Fruit fly (Drosophila melanogaster) whole organism, embryonic: Measurements from ENCODE around the gene Fer2LCH.

Experiments used
- CG10147 ChIP-seq: fragments of 200-800 bp; sonication (Bioruptor generic); optimal IDR thresholded peaks from 2 replicates; lab custom pipeline; 2019; ENCODE audit warnings: missing biosample characterization, mild to moderate bottlenecking, missing genetic modification characterization, moderate library complexity
- CG10267 ChIP-seq: fragments of 200-800 bp; sonication (Bioruptor generic); optimal IDR thresholded peaks from 2 replicates; lab custom pipeline; 2018; ENCODE audit warnings: missing biosample characterization, mild to moderate bottlenecking, missing genetic modification characterization, moderate library complexity
- CG10979 ChIP-seq: fragments of 200-800 bp; sonication (Bioruptor generic); optimal IDR thresholded peaks from 2 replicates; lab custom pipeline; 2018; ENCODE audit warnings: missing biosample characterization, mild to moderate bottlenecking, missing genetic modification characterization, moderate library complexity
- CG11085 ChIP-seq: fragments of 200-800 bp; sonication (Bioruptor generic); IDR thresholded peaks from 2 replicates; pipeline ENCODE4 v1.3.6; 2022; ENCODE audit warnings: missing biosample characterization, missing genetic modification characterization
- CG11504 ChIP-seq: fragments of 200-800 bp; sonication (Bioruptor generic); optimal IDR thresholded peaks from 3 replicates; lab custom pipeline; 2019; ENCODE audit warnings: missing biosample characterization, mild to moderate bottlenecking, missing genetic modification characterization, moderate library complexity
- CG12236 ChIP-seq: fragments of 200-800 bp; sonication (Bioruptor generic); optimal IDR thresholded peaks from 2 replicates; lab custom pipeline; 2016; ENCODE audit warnings: missing biosample characterization, missing genetic modification characterization
- CG12942 ChIP-seq: fragments of 200-800 bp; sonication (Bioruptor generic); optimal IDR thresholded peaks from 3 replicates; lab custom pipeline; 2016; ENCODE audit warnings: missing biosample characterization, missing genetic modification characterization
- CG14667 ChIP-seq: fragments of 200-800 bp; sonication (Bioruptor generic); IDR thresholded peaks from 2 replicates; pipeline ENCODE4 v1.3.6; 2022; ENCODE audit warnings: missing biosample characterization, missing genetic modification characterization
- CG14860 ChIP-seq: fragments of 200-800 bp; sonication (Bioruptor generic); IDR thresholded peaks from 3 replicates; pipeline ENCODE4 v1.3.6; 2022; ENCODE audit warnings: missing biosample characterization, missing genetic modification characterization; ENCODE audit not compliant: partially characterized antibody
- CG15601 ChIP-seq: fragments of 200-800 bp; sonication (Bioruptor generic); optimal IDR thresholded peaks from 3 replicates; lab custom pipeline; 2019; ENCODE audit warnings: missing biosample characterization, mild to moderate bottlenecking, missing genetic modification characterization, moderate library complexity
- CG1647 ChIP-seq: fragments of 200-800 bp; sonication (Bioruptor generic); optimal IDR thresholded peaks from 3 replicates; lab custom pipeline; 2016; ENCODE audit warnings: missing biosample characterization, missing genetic modification characterization
- CG17361 ChIP-seq: fragments of 200-800 bp; sonication (Bioruptor generic); IDR thresholded peaks from 3 replicates; pipeline ENCODE4 v1.3.6; 2022; ENCODE audit warnings: missing biosample characterization, missing genetic modification characterization
- CG2116 ChIP-seq: fragments of 200-800 bp; sonication (Bioruptor generic); optimal IDR thresholded peaks from 3 replicates; lab custom pipeline; 2018; ENCODE audit warnings: missing biosample characterization, mild to moderate bottlenecking, missing genetic modification characterization
- CG32532 ChIP-seq: fragments of 200-800 bp; sonication (Bioruptor generic); IDR thresholded peaks from 2 replicates; pipeline ENCODE4 v1.3.6; 2022; ENCODE audit warnings: missing biosample characterization, missing genetic modification characterization
- CG3995 ChIP-seq: fragments of 200-800 bp; sonication (Bioruptor generic); optimal IDR thresholded peaks from 3 replicates; lab custom pipeline; 2016; ENCODE audit warnings: missing biosample characterization, missing genetic modification characterization
- CG42726 ChIP-seq: fragments of 200-800 bp; sonication (Bioruptor generic); IDR thresholded peaks from 2 replicates; pipeline ENCODE4 v1.3.6; 2022; ENCODE audit warnings: missing biosample characterization, missing genetic modification characterization; ENCODE audit not compliant: partially characterized antibody
- CG4617 ChIP-seq: fragments of 200-800 bp; sonication (Bioruptor generic); optimal IDR thresholded peaks from 3 replicates; lab custom pipeline; 2016; ENCODE audit warnings: missing biosample characterization, missing genetic modification characterization, borderline replicate concordance
- CG7928 ChIP-seq: fragments of 200-800 bp; sonication (Bioruptor generic); optimal IDR thresholded peaks from 2 replicates; lab custom pipeline; 2017; ENCODE audit warnings: missing biosample characterization, mild to moderate bottlenecking, missing genetic modification characterization
- CG8388 ChIP-seq: fragments of 200-800 bp; sonication (Bioruptor generic); optimal IDR thresholded peaks from 2 replicates; lab custom pipeline; 2019; ENCODE audit warnings: missing biosample characterization, mild to moderate bottlenecking, missing genetic modification characterization, moderate library complexity
- CHES-1-like ChIP-seq: fragments of 200-800 bp; sonication (Bioruptor generic); optimal IDR thresholded peaks from 2 replicates; lab custom pipeline; 2016; ENCODE audit warnings: missing biosample characterization, missing genetic modification characterization
- Camta ChIP-seq: fragments of 200-800 bp; sonication (Bioruptor generic); optimal IDR thresholded peaks from 2 replicates; lab custom pipeline; 2016; ENCODE audit warnings: missing biosample characterization, missing genetic modification characterization
- HmgZ ChIP-seq: fragments of 200-800 bp; sonication (Bioruptor generic); optimal IDR thresholded peaks from 2 replicates; lab custom pipeline; 2018; ENCODE audit warnings: missing biosample characterization, mild to moderate bottlenecking, missing genetic modification characterization
- Hmr ChIP-seq: fragments of 200-800 bp; sonication (Bioruptor generic); optimal IDR thresholded peaks from 3 replicates; lab custom pipeline; 2017; ENCODE audit warnings: mild to moderate bottlenecking, missing biosample characterization, missing genetic modification reagents, missing genetic modification characterization
- Lhr ChIP-seq: fragments of 200-800 bp; sonication (Bioruptor generic); optimal IDR thresholded peaks from 3 replicates; lab custom pipeline; 2017; ENCODE audit warnings: mild to moderate bottlenecking, missing biosample characterization, missing genetic modification reagents, missing genetic modification characterization
- MBD-R2 ChIP-seq: fragments of 200-800 bp; sonication (Bioruptor generic); IDR thresholded peaks from 2 replicates; pipeline ENCODE4 v1.3.6; 2022; ENCODE audit warnings: missing biosample characterization, missing genetic modification characterization
- MESR4 ChIP-seq: fragments of 200-800 bp; sonication (Bioruptor generic); optimal IDR thresholded peaks from 2 replicates; lab custom pipeline; 2018; ENCODE audit warnings: missing biosample characterization, mild to moderate bottlenecking, missing genetic modification characterization, moderate library complexity
- NFAT ChIP-seq: fragments of 200-800 bp; sonication (Bioruptor generic); IDR thresholded peaks from 2 replicates; pipeline ENCODE4 v1.3.6; 2022; ENCODE audit warnings: missing biosample characterization, missing genetic modification characterization
- Xrp1 ChIP-seq: fragments of 200-800 bp; sonication (Bioruptor generic); IDR thresholded peaks from 2 replicates; pipeline ENCODE4 v1.3.6; 2022; ENCODE audit warnings: missing biosample characterization, missing genetic modification characterization
- ash1 ChIP-seq: fragments of 200-800 bp; sonication (Bioruptor generic); optimal IDR thresholded peaks from 2 replicates; lab custom pipeline; 2018; ENCODE audit warnings: missing biosample characterization, mild to moderate bottlenecking, missing genetic modification characterization
- az2 ChIP-seq: fragments of 200-800 bp; sonication (Bioruptor generic); optimal IDR thresholded peaks from 3 replicates; lab custom pipeline; 2016; ENCODE audit warnings: missing biosample characterization, missing genetic modification characterization
- crol ChIP-seq: fragments of 200-800 bp; sonication (Bioruptor generic); IDR thresholded peaks from 2 replicates; pipeline ENCODE4 v1.3.6; 2022; ENCODE audit warnings: missing biosample characterization, missing genetic modification characterization
- crp ChIP-seq, 2 experiments: fragments of 200-800 bp; sonication (Bioruptor generic); optimal IDR thresholded peaks; 2 replicates in 1 of 2; 3 replicates in 1 of 2; lab custom pipeline; 2017; ENCODE audit warnings: missing biosample characterization in 2 of 2, missing genetic modification characterization in 2 of 2, mild to moderate bottlenecking in 1 of 2, moderate library complexity in 1 of 2
- cwo ChIP-seq: fragments of 200-800 bp; sonication (Bioruptor generic); optimal IDR thresholded peaks from 3 replicates; lab custom pipeline; 2017; ENCODE audit warnings: missing biosample characterization, missing genetic modification characterization, mild to moderate bottlenecking, moderate library complexity, missing genetic modification reagents
- exex ChIP-seq: fragments of 200-800 bp; sonication (Bioruptor generic); optimal IDR thresholded peaks from 4 replicates; lab custom pipeline; 2018; ENCODE audit warnings: missing biosample characterization, mild to moderate bottlenecking, missing genetic modification characterization, moderate library complexity
- fd3F ChIP-seq: fragments of 200-800 bp; sonication (Bioruptor generic); optimal IDR thresholded peaks from 2 replicates; lab custom pipeline; 2018; ENCODE audit warnings: missing biosample characterization, mild to moderate bottlenecking, missing genetic modification characterization, moderate library complexity
- fu2 ChIP-seq: fragments of 200-800 bp; sonication (Bioruptor generic); optimal IDR thresholded peaks from 2 replicates; lab custom pipeline; 2016; ENCODE audit warnings: missing biosample characterization, missing genetic modification characterization
- gro ChIP-seq: fragments of 200-800 bp; sonication (Bioruptor generic); optimal IDR thresholded peaks from 2 replicates; lab custom pipeline; 2016; ENCODE audit warnings: missing biosample characterization, missing genetic modification characterization
- hbn ChIP-seq: fragments of 200-800 bp; sonication (Bioruptor generic); IDR thresholded peaks from 2 replicates; pipeline ENCODE4 v1.3.6; 2022; ENCODE audit warnings: missing biosample characterization, missing genetic modification characterization; ENCODE audit not compliant: partially characterized antibody
- lbe ChIP-seq: fragments of 200-800 bp; sonication (Bioruptor generic); optimal IDR thresholded peaks from 2 replicates; lab custom pipeline; 2016; ENCODE audit warnings: missing biosample characterization, mild to moderate bottlenecking, missing genetic modification characterization
- nau ChIP-seq: fragments of 200-800 bp; sonication (Bioruptor generic); optimal IDR thresholded peaks from 3 replicates; lab custom pipeline; 2017; ENCODE audit warnings: missing biosample characterization, mild to moderate bottlenecking, missing genetic modification characterization, missing genetic modification reagents
- pfk ChIP-seq: fragments of 200-800 bp; sonication (Bioruptor generic); optimal IDR thresholded peaks from 2 replicates; lab custom pipeline; 2018; ENCODE audit warnings: missing biosample characterization, mild to moderate bottlenecking, missing genetic modification characterization, moderate library complexity
- row ChIP-seq: fragments of 200-800 bp; sonication (Bioruptor generic); IDR thresholded peaks from 3 replicates; pipeline ENCODE4 v1.3.6; 2022; ENCODE audit warnings: missing biosample characterization, missing genetic modification characterization
- sisA ChIP-seq: fragments of 200-800 bp; sonication (Bioruptor generic); IDR thresholded peaks from 2 replicates; pipeline ENCODE4 v1.3.6; 2022; ENCODE audit warnings: missing biosample characterization, missing genetic modification characterization
- so ChIP-seq: fragments of 200-800 bp; sonication (Bioruptor generic); IDR thresholded peaks from 3 replicates; pipeline ENCODE4 v1.3.6; 2022; ENCODE audit warnings: missing biosample characterization, missing genetic modification characterization
- ssp ChIP-seq: fragments of 200-800 bp; sonication (Bioruptor generic); IDR thresholded peaks from 2 replicates; pipeline ENCODE4 v1.3.6; 2022; ENCODE audit warnings: missing biosample characterization, missing genetic modification characterization
- unc-4 ChIP-seq: fragments of 200-800 bp; sonication (Bioruptor generic); IDR thresholded peaks from 2 replicates; pipeline ENCODE4 v1.3.6; 2022; ENCODE audit warnings: missing biosample characterization, missing genetic modification characterization; ENCODE audit not compliant: partially characterized antibody
- unpg ChIP-seq: fragments of 200-800 bp; sonication (Bioruptor generic); optimal IDR thresholded peaks from 3 replicates; lab custom pipeline; 2018; ENCODE audit warnings: missing biosample characterization, mild to moderate bottlenecking, missing genetic modification characterization, moderate library complexity
- zfh1 ChIP-seq: fragments of 200-800 bp; sonication (Bioruptor generic); IDR thresholded peaks from 3 replicates; pipeline ENCODE4 v1.3.6; 2022; ENCODE audit warnings: missing biosample characterization, missing genetic modification characterization

Fer2LCH gene

DNA sequence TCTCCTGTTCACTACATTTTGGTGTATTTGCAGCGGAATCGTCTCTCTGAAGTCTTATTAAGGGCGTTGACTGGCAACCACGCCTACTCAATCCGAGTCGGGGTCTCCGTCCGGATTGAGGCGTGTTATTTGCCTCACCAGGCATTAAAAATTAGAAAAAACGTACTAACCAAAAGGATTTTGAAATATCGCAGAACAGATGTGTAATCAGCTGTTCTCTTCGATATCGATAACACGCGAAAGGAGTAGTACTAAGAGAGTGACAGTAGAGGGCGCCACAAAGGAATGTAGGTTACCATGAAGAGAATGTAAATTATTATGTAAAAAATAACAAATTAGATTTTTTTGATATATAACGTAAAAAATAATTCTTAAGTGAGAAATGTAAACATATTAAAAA is 37.4 kb downstream of the Fer2LCH start, which contains the start of gene CG15536 (continued):
- peak; percentile 60 for TF ChIP-seq CG14860 (GFP tag; lab: Robert Waterston, UW)
- TF ChIP-seq NFAT (GFP tag; lab: Robert Waterston, UW), result no peak
- peak; percentile 21 for TF ChIP-seq CG4617 (GFP tag; lab: Kevin White, UChicago)
- no peak for TF ChIP-seq ssp (GFP tag; lab: Robert Waterston, UW)
- TF ChIP-seq HmgZ (tag; lab: Kevin White, UChicago), result peak; percentile 13
- peak; percentile 93 for TF ChIP-seq MBD-R2 (GFP tag; lab: Robert Waterston, UW)
- no peak for TF ChIP-seq Hmr (GFP tag; lab: Kevin White, UChicago)
- TF ChIP-seq CG3995 (GFP tag; lab: Kevin White, UChicago), result peak; percentile 6
- peak; percentile 64 for TF ChIP-seq unc-4
- 0 out of 3 replicates have a peak, but pooled peaks have one; percentile 3 for TF ChIP-seq zfh1 (GFP tag; lab: Robert Waterston, UW)
- TF ChIP-seq CG10147 (GFP tag; lab: Kevin White, UChicago), result no peak
- no peak for TF ChIP-seq CHES-1-like (GFP tag; lab: Kevin White, UChicago)
- no peak for TF ChIP-seq crol (GFP tag; lab: Robert Waterston, UW)
- TF ChIP-seq Camta (GFP tag; lab: Kevin White, UChicago), result no peak
- peak; percentile 36; the same call in 1 of the 2 replicates for TF ChIP-seq hbn (GFP tag; lab: Robert Waterston, UW)
- no peak for TF ChIP-seq fd3F (GFP tag; lab: Kevin White, UChicago)
- TF ChIP-seq CG10267 (tag; lab: Kevin White, UChicago), result peak; percentile 68
- TF ChIP-seq Lhr (GFP tag; lab: Kevin White, UChicago), result peak; percentile 2

DNA sequence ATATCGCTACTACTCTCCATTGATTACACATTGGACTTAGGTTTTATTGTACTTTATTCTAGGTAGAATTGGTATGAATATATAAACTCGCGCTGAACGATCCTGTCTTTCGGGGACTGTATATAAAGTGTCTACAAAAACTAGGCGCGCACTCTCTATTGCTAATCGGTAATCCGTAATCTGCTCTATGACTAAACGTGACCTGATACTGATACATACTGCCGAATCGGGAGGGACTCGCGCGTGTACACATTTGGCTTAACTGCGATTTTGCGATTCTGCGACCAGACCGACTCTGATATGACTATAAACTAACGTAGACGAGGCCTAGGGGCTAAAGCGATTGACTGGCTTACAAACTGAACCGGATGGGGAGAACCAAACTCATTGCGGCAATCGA is 38.0 kb downstream of the Fer2LCH start:
- TF ChIP-seq row (GFP tag; lab: Robert Waterston, UW) (peak; percentile 17; the same call in 1 of the 3 replicates), az2 (GFP tag; lab: Kevin White, UChicago) (no peak), CG10979 (tag; lab: Kevin White, UChicago) (no peak), exex (tag; lab: Kevin White, UChicago) (peak; percentile 10), crp (GFP tag; optimal IDR thresholded peaks at IDR 0.05; lab: Kevin White, UChicago) (no peak), nau (no peak), CG3995 (GFP tag; lab: Kevin White, UChicago) (peak; percentile 72), pfk (GFP tag; lab: Kevin White, UChicago) (no peak), CG1647 (GFP tag; lab: Kevin White, UChicago) (no peak), unpg (GFP tag; lab: Kevin White, UChicago) (no peak), gro (GFP tag; lab: Kevin White, UChicago) (no peak), cwo (GFP tag; lab: Kevin White, UChicago) (peak; percentile 78), so (GFP tag; lab: Robert Waterston, UW) (no peak), CG42726 (GFP tag; lab: Robert Waterston, UW) (0 out of 2 replicates have a peak, but pooled peaks have one; percentile 4), CG14667 (GFP tag; lab: Robert Waterston, UW) (no peak), ash1 (no peak), MESR4 (no peak), CG17361 (GFP tag; lab: Robert Waterston, UW) (no peak), Xrp1 (GFP tag; lab: Robert Waterston, UW) (no peak), CG12942 (GFP tag; lab: Kevin White, UChicago) (no peak), lbe (no peak), CG12236 (no peak), CG8388 (peak; percentile 19), CG11504 (no peak), sisA (GFP tag; lab: Robert Waterston, UW) (no peak), fu2 (GFP tag; lab: Kevin White, UChicago) (no peak), CG32532 (GFP tag; lab: Robert Waterston, UW) (no peak), CG11085 (GFP tag; lab: Robert Waterston, UW) (no peak), CG7928 (GFP tag; lab: Kevin White, UChicago) (no peak), CG2116 (GFP tag; lab: Kevin White, UChicago) (no peak), CG15601 (tag; lab: Kevin White, UChicago) (no peak)
